Fruit fly (Drosophila melanogaster) whole organism, embryonic: Measurements from ENCODE around the gene CG7945.

ENCODE experiments used
- Adf1 ChIP-seq: fragments of 200-800 bp; sonication (Bioruptor generic); IDR thresholded peaks from 2 replicates; pipeline ENCODE4 v1.3.6; 2022; ENCODE audit warnings: missing biosample characterization, missing genetic modification characterization
- Awh ChIP-seq: fragments of 200-800 bp; sonication (Bioruptor generic); IDR thresholded peaks from 2 replicates; pipeline ENCODE4, ENCODE4 v1.3.6; 2022; ENCODE audit warnings: missing biosample characterization, missing genetic modification characterization
- Bgb ChIP-seq: fragments of 200-800 bp; sonication (Bioruptor generic); IDR thresholded peaks from 2 replicates; pipeline ENCODE4 v1.3.6; 2022; ENCODE audit warnings: missing biosample characterization, missing genetic modification characterization; ENCODE audit not compliant: partially characterized antibody
- C15 ChIP-seq: fragments of 200-800 bp; sonication (Bioruptor generic); IDR thresholded peaks from 3 replicates; pipeline ENCODE4 v1.3.6; 2022; ENCODE audit warnings: missing biosample characterization, missing genetic modification characterization
- CG10654 ChIP-seq: fragments of 200-800 bp; sonication (Bioruptor generic); optimal IDR thresholded peaks from 2 replicates; lab custom pipeline; 2016; ENCODE audit warnings: missing biosample characterization, missing genetic modification characterization
- CG11085 ChIP-seq: fragments of 200-800 bp; sonication (Bioruptor generic); IDR thresholded peaks from 2 replicates; pipeline ENCODE4 v1.3.6; 2022; ENCODE audit warnings: missing biosample characterization, missing genetic modification characterization
- CG11723 ChIP-seq: fragments of 200-800 bp; sonication (Bioruptor generic); optimal IDR thresholded peaks from 2 replicates; lab custom pipeline; 2017; ENCODE audit warnings: missing biosample characterization, mild to moderate bottlenecking, missing genetic modification characterization
- CG1602 ChIP-seq: fragments of 200-800 bp; sonication (Bioruptor generic); optimal IDR thresholded peaks from 3 replicates; lab custom pipeline; 2016; ENCODE audit warnings: missing biosample characterization, missing genetic modification characterization
- CG17186 ChIP-seq: fragments of 200-800 bp; sonication (Bioruptor generic); optimal IDR thresholded peaks from 3 replicates; lab custom pipeline; 2017; ENCODE audit warnings: missing biosample characterization, missing genetic modification reagents, missing genetic modification characterization
- CG17568 ChIP-seq: fragments of 200-800 bp; sonication (Bioruptor generic); optimal IDR thresholded peaks from 2 replicates; lab custom pipeline; 2018; ENCODE audit warnings: missing biosample characterization, mild to moderate bottlenecking, missing genetic modification characterization, moderate library complexity
- CG1792 ChIP-seq: fragments of 200-800 bp; sonication (Bioruptor generic); optimal IDR thresholded peaks from 2 replicates; lab custom pipeline; 2016; ENCODE audit warnings: missing biosample characterization, missing genetic modification characterization
- CG1832 ChIP-seq: fragments of 200-800 bp; sonication (Bioruptor generic); optimal IDR thresholded peaks from 2 replicates; lab custom pipeline; 2017; ENCODE audit warnings: missing biosample characterization, mild to moderate bottlenecking, missing genetic modification characterization, inconsistent platforms
- CG18619 ChIP-seq: fragments of 200-800 bp; sonication (Bioruptor generic); optimal IDR thresholded peaks from 3 replicates; lab custom pipeline; 2017; ENCODE audit warnings: missing biosample characterization, mild to moderate bottlenecking, missing genetic modification characterization
- CG2199 ChIP-seq: fragments of 200-800 bp; sonication (Bioruptor generic); IDR thresholded peaks from 3 replicates; pipeline ENCODE4 v1.3.6; 2022; ENCODE audit warnings: missing biosample characterization, missing genetic modification characterization
- CG4282 ChIP-seq: fragments of 200-800 bp; sonication (Bioruptor generic); optimal IDR thresholded peaks from 2 replicates; lab custom pipeline; 2016; ENCODE audit warnings: missing biosample characterization, missing genetic modification characterization
- CG4404 ChIP-seq: fragments of 200-800 bp; sonication (Bioruptor generic); IDR thresholded peaks from 2 replicates; pipeline ENCODE4 v1.3.6; 2022; ENCODE audit warnings: missing biosample characterization, missing genetic modification characterization
- CG4707 ChIP-seq: fragments of 200-800 bp; sonication (Bioruptor generic); optimal IDR thresholded peaks from 2 replicates; lab custom pipeline; 2018; ENCODE audit warnings: missing biosample characterization, mild to moderate bottlenecking, missing genetic modification characterization, moderate library complexity
- CG4820 ChIP-seq: fragments of 200-800 bp; sonication (Bioruptor generic); optimal IDR thresholded peaks from 3 replicates; lab custom pipeline; 2016; ENCODE audit warnings: missing biosample characterization, missing genetic modification characterization
- CG5180 ChIP-seq: fragments of 200-800 bp; sonication (Bioruptor generic); optimal IDR thresholded peaks from 3 replicates; lab custom pipeline; 2017; ENCODE audit warnings: missing biosample characterization, missing genetic modification characterization, mild to moderate bottlenecking, moderate library complexity, missing genetic modification reagents
- CG8281 ChIP-seq: fragments of 200-800 bp; sonication (Bioruptor generic); optimal IDR thresholded peaks from 2 replicates; lab custom pipeline; 2018; ENCODE audit warnings: missing biosample characterization, mild to moderate bottlenecking, missing genetic modification characterization, moderate library complexity
- CG8765 ChIP-seq: fragments of 200-800 bp; sonication (Bioruptor generic); IDR thresholded peaks from 2 replicates; pipeline ENCODE4 v1.3.6; 2022; ENCODE audit warnings: missing biosample characterization, missing genetic modification characterization
- CG9876 ChIP-seq: fragments of 200-800 bp; sonication (Bioruptor generic); optimal IDR thresholded peaks from 2 replicates; lab custom pipeline; 2016; ENCODE audit warnings: missing biosample characterization, missing genetic modification characterization
- Eip74EF ChIP-seq, 2 experiments: fragments of 200-800 bp in 1 of 2; fragments of >200 bp in 1 of 2; sonication (Bioruptor generic) in 1 of 2; optimal IDR thresholded peaks; 2 replicates each; lab custom pipeline; 2017 to 2019; ENCODE audit warnings: missing biosample characterization in 2 of 2, missing genetic modification characterization in 2 of 2, mild to moderate bottlenecking in 1 of 2, moderate library complexity in 1 of 2
- Mad ChIP-seq: fragments of 200-800 bp; sonication (Bioruptor generic); optimal IDR thresholded peaks from 2 replicates; lab custom pipeline; 2016; ENCODE audit warnings: missing biosample characterization, missing genetic modification characterization
- Mrtf ChIP-seq: fragments of 200-800 bp; sonication (Bioruptor generic); IDR thresholded peaks from 3 replicates; pipeline ENCODE4 v1.3.6; 2022; ENCODE audit warnings: missing biosample characterization, missing genetic modification characterization
- NC2β ChIP-seq: fragments of 200-800 bp; sonication (Bioruptor generic); optimal IDR thresholded peaks from 2 replicates; lab custom pipeline; 2016; ENCODE audit warnings: missing biosample characterization, missing genetic modification characterization
- Pdp1 ChIP-seq, 2 experiments: fragments of 200-800 bp; sonication (Bioruptor generic); optimal IDR thresholded peaks; 3 replicates each; lab custom pipeline; 2016; ENCODE audit warnings: missing biosample characterization in 2 of 2, missing genetic modification characterization in 2 of 2, mild to moderate bottlenecking in 1 of 2, moderate library complexity in 1 of 2
- Rfx ChIP-seq: fragments of 200-800 bp; sonication (Bioruptor generic); IDR thresholded peaks from 2 replicates; pipeline ENCODE4 v1.3.6; 2022; ENCODE audit warnings: missing biosample characterization, missing genetic modification characterization
- Scr ChIP-seq: fragments of 200-800 bp; sonication (Bioruptor generic); IDR thresholded peaks from 2 replicates; pipeline ENCODE4 v1.3.6; 2022; ENCODE audit warnings: missing biosample characterization, missing genetic modification characterization; ENCODE audit not compliant: partially characterized antibody
- Side ChIP-seq: fragments of 200-800 bp; sonication (Bioruptor generic); optimal IDR thresholded peaks from 2 replicates; lab custom pipeline; 2016; ENCODE audit warnings: missing biosample characterization, missing genetic modification characterization
- Ssrp ChIP-seq: fragments of 200-800 bp; sonication (Bioruptor generic); optimal IDR thresholded peaks from 2 replicates; lab custom pipeline; 2018; ENCODE audit warnings: missing biosample characterization, mild to moderate bottlenecking, missing genetic modification characterization, moderate library complexity
- bcd ChIP-seq: fragments of 200-800 bp; sonication (Bioruptor generic); optimal IDR thresholded peaks from 2 replicates; lab custom pipeline; 2017; ENCODE audit warnings: missing biosample characterization, mild to moderate bottlenecking, missing genetic modification characterization
- btn ChIP-seq: fragments of 200-800 bp; sonication (Bioruptor generic); optimal IDR thresholded peaks from 2 replicates; lab custom pipeline; 2016; ENCODE audit warnings: missing biosample characterization, missing genetic modification characterization
- chm ChIP-seq: fragments of 200-800 bp; sonication (Bioruptor generic); IDR thresholded peaks from 2 replicates; pipeline ENCODE4 v1.3.6; 2022; ENCODE audit warnings: missing biosample characterization, missing genetic modification characterization
- croc ChIP-seq: fragments of 200-800 bp; sonication (Bioruptor generic); conservative IDR thresholded peaks from 3 replicates; pipeline ENCODE4 v1.3.6; 2022; ENCODE audit warnings: missing biosample characterization, missing genetic modification characterization
- gem ChIP-seq: fragments of 200-800 bp; sonication (Bioruptor generic); optimal IDR thresholded peaks from 2 replicates; lab custom pipeline; 2019; ENCODE audit warnings: missing biosample characterization, mild to moderate bottlenecking, missing genetic modification characterization, moderate library complexity
- grn ChIP-seq: fragments of 200-800 bp; sonication (Bioruptor generic); optimal IDR thresholded peaks from 3 replicates; lab custom pipeline; 2017; ENCODE audit warnings: missing biosample characterization, missing genetic modification characterization
- inv ChIP-seq: fragments of 200-800 bp; sonication (Bioruptor generic); IDR thresholded peaks from 2 replicates; pipeline ENCODE4 v1.3.6; 2022; ENCODE audit warnings: missing biosample characterization, missing genetic modification characterization; ENCODE audit not compliant: partially characterized antibody
- nerfin-2 ChIP-seq: fragments of 200-800 bp; sonication (Bioruptor generic); IDR thresholded peaks from 2 replicates; pipeline ENCODE4 v1.3.6; 2022; ENCODE audit warnings: missing biosample characterization, missing genetic modification characterization; ENCODE audit not compliant: partially characterized antibody
- odd ChIP-seq: fragments of 200-800 bp; sonication (Bioruptor generic); optimal IDR thresholded peaks from 2 replicates; lab custom pipeline; 2017; ENCODE audit warnings: missing biosample characterization, mild to moderate bottlenecking, missing genetic modification characterization
- ro ChIP-seq: fragments of 200-800 bp; sonication (Bioruptor generic); IDR thresholded peaks from 2 replicates; pipeline ENCODE4 v1.3.6; 2022; ENCODE audit warnings: missing biosample characterization, missing genetic modification characterization
- sc ChIP-seq, 3 experiments: fragments of >200 bp in 2 of 3; fragments of 200-800 bp in 1 of 3; sonication (Bioruptor generic) in 1 of 3; optimal IDR thresholded peaks; 2 replicates in 2 of 3; 3 replicates in 1 of 3; lab custom pipeline; 2017; ENCODE audit warnings: mild to moderate bottlenecking in 1 of 3, missing biosample characterization in 1 of 3, missing genetic modification characterization in 1 of 3, missing genetic modification reagents in 1 of 3
- sima ChIP-seq: fragments of 200-800 bp; sonication (Bioruptor generic); optimal IDR thresholded peaks from 2 replicates; lab custom pipeline; 2016; ENCODE audit warnings: missing biosample characterization, missing genetic modification characterization
- sr ChIP-seq: fragments of 200-800 bp; sonication (Bioruptor generic); IDR thresholded peaks from 3 replicates; pipeline ENCODE4 v1.3.6; 2022; ENCODE audit warnings: missing biosample characterization, missing genetic modification characterization
- sug ChIP-seq: fragments of 200-800 bp; optimal IDR thresholded peaks from 2 replicates; lab custom pipeline; 2019; ENCODE audit warnings: missing biosample characterization, mild to moderate bottlenecking, missing genetic modification characterization, moderate library complexity
- toy ChIP-seq: fragments of 200-800 bp; sonication (Bioruptor generic); IDR thresholded peaks from 2 replicates; pipeline ENCODE4 v1.3.6; 2022; ENCODE audit warnings: missing biosample characterization, missing genetic modification characterization
- yki ChIP-seq: fragments of >200 bp; optimal IDR thresholded peaks from 3 replicates; lab custom pipeline; 2018
- zfh1 ChIP-seq: fragments of 200-800 bp; sonication (Bioruptor generic); IDR thresholded peaks from 3 replicates; pipeline ENCODE4 v1.3.6; 2022; ENCODE audit warnings: missing biosample characterization, missing genetic modification characterization

Gene CG7945

dm6 chr3L:15534274-15535227 lies 10.6 kb upstream of the CG7945 start (continued):
- TF ChIP-seq bcd (GFP tag; lab: Kevin White, UChicago), result peak; percentile 72
- TF ChIP-seq chm (GFP tag; lab: Robert Waterston, UW), result no peak
- TF ChIP-seq Pdp1 (GFP tag; optimal IDR thresholded peaks at IDR 0.05; lab: Kevin White, UChicago), result peak; percentile 5 to 71
- no peak for TF ChIP-seq CG17186 (GFP tag; lab: Kevin White, UChicago)
- TF ChIP-seq ro (GFP tag; lab: Robert Waterston, UW), result no peak
- TF ChIP-seq Ssrp (tag; lab: Kevin White, UChicago), result peak; percentile 65
- TF ChIP-seq CG8281 (tag; lab: Kevin White, UChicago), result no peak
- peak; percentile 10; the same call in 1 of the 3 replicates for TF ChIP-seq CG2199
- TF ChIP-seq CG11723, result peak; percentile 61
- peak; percentile 72 for TF ChIP-seq CG1602 (GFP tag; lab: Kevin White, UChicago)
- TF ChIP-seq CG4282 (GFP tag; lab: Kevin White, UChicago), result no peak
- no peak for TF ChIP-seq Mrtf
- TF ChIP-seq CG18619 (GFP tag; lab: Kevin White, UChicago), result peak; percentile 87
- TF ChIP-seq yki, result peak; percentile 14
- no peak for TF ChIP-seq Bgb (GFP tag; lab: Robert Waterston, UW)
- TF ChIP-seq CG4707 (GFP tag; lab: Kevin White, UChicago), result no peak
- TF ChIP-seq Side (GFP tag; lab: Kevin White, UChicago), result peak; percentile 32
- TF ChIP-seq Mad (GFP tag; lab: Kevin White, UChicago), result peak; percentile 35
- TF ChIP-seq nerfin-2 (GFP tag; lab: Robert Waterston, UW), result no peak
- peak; percentile 40 for TF ChIP-seq CG4820 (GFP tag; lab: Kevin White, UChicago)
- TF ChIP-seq CG1792, result peak; percentile 13
- TF ChIP-seq gem (tag; lab: Kevin White, UChicago), result peak; percentile 83
- no peak for TF ChIP-seq sc (optimal IDR thresholded peaks at IDR 0.05; lab: Kevin White, UChicago)
- TF ChIP-seq sc (GFP tag; optimal IDR thresholded peaks at IDR 0.05; lab: Kevin White, UChicago), result peak; percentile 39
- peak; percentile 31 for TF ChIP-seq NC2β (GFP tag; lab: Kevin White, UChicago)
- no peak for TF ChIP-seq CG8765
- peak in 1 of 2 experiments; percentile 51 for TF ChIP-seq Eip74EF (GFP tag; optimal IDR thresholded peaks at IDR 0.05; lab: Kevin White, UChicago)
- no peak; the same call in 1 of the 2 replicates for TF ChIP-seq Awh (GFP tag; lab: Robert Waterston, UW)
- TF ChIP-seq sima (GFP tag; lab: Kevin White, UChicago), result no peak
- TF ChIP-seq CG1832 (GFP tag; lab: Kevin White, UChicago), result no peak
- TF ChIP-seq toy (GFP tag; lab: Robert Waterston, UW), result no peak
- no peak for TF ChIP-seq C15 (GFP tag; lab: Robert Waterston, UW)
- TF ChIP-seq Rfx (GFP tag; lab: Robert Waterston, UW), result no peak; the same call in 1 of the 2 replicates
- no peak for TF ChIP-seq inv (GFP tag; lab: Robert Waterston, UW)
- TF ChIP-seq CG10654, result peak; percentile 15
- TF ChIP-seq Scr (GFP tag; lab: Robert Waterston, UW), result no peak
- TF ChIP-seq odd (GFP tag; lab: Kevin White, UChicago), result peak; percentile 67
- TF ChIP-seq zfh1, result 0 out of 3 replicates have a peak, but pooled peaks have one; percentile 7
- peak; percentile 37 for TF ChIP-seq sug
- no peak for TF ChIP-seq sr (GFP tag; lab: Robert Waterston, UW)
- TF ChIP-seq CG9876 (GFP tag; lab: Kevin White, UChicago), result no peak
- TF ChIP-seq CG5180 (GFP tag; lab: Kevin White, UChicago), result peak; percentile 6
- peak; percentile 38 for TF ChIP-seq btn
- no peak for TF ChIP-seq croc (GFP tag; lab: Robert Waterston, UW)
- TF ChIP-seq grn (GFP tag; lab: Kevin White, UChicago), result no peak
- TF ChIP-seq CG17568 (GFP tag; lab: Kevin White, UChicago), result no peak
- TF ChIP-seq Adf1 (GFP tag; lab: Robert Waterston, UW), result peak; percentile 73
- no peak for TF ChIP-seq CG4404 (GFP tag; lab: Robert Waterston, UW)
- TF ChIP-seq CG11085 (GFP tag; lab: Robert Waterston, UW), result no peak
